1 fruit fly cellular context compared by ENCODE assay signal in the genomic region with DNA sequence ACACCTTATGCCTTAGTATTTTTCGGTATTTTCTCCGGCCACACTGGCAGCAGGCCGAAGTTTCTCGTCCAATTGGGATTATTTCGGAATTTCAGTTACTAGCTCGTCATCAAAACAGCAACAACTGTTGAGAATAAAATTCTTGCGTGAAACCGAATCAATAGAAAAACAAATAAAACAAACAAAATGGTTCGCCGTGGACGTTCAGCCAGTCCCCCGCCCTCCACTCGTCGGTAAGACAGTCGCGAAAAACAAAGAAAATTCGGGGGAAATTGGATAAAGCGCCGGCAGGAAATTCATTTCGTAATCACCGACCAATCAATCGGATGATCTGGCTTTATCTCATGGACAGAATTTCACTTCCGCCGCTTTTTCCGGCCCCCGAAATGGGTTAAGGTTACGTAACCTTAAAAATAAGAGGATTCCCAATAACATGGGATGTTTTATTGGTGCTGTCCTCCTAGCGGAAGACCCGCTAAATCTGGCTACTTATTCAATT.
TF ChIP-seq lines count a peak whose summit lies in the region.

A gene (plus strand): TSS at position 51 of the 499 bp plus-strand sequence.

TF ChIP-seq in whole organism, embryonic, 481 proteins besides CTCF, POLR2A, EP300 and RAD21 (continued from another document):
- TF ChIP-seq CG8944 (GFP tag; optimal IDR thresholded peaks at IDR 0.05; lab: Kevin White, UChicago): no peak
- peak; percentile 31 for TF ChIP-seq hbn (GFP tag; IDR thresholded peaks at IDR 0.05; lab: Robert Waterston, UW; ENCODE audit: partially characterized antibody)
- no peak for TF ChIP-seq Poxn (GFP tag; IDR thresholded peaks at IDR 0.05; lab: Robert Waterston, UW)
- no peak for TF ChIP-seq unc-4 (GFP tag; IDR thresholded peaks at IDR 0.05; lab: Robert Waterston, UW; ENCODE audit: partially characterized antibody)
- no peak for TF ChIP-seq CG4854 (GFP tag; optimal IDR thresholded peaks at IDR 0.05; lab: Kevin White, UChicago)
- TF ChIP-seq HLH4C (GFP tag; IDR thresholded peaks at IDR 0.05; lab: Robert Waterston, UW; ENCODE audit: partially characterized antibody): peak; percentile 7; the same call in 2 of the 3 replicates
- TF ChIP-seq Ets97D (GFP tag; optimal IDR thresholded peaks at IDR 0.05; lab: Kevin White, UChicago): peak; percentile 33
- peak; percentile 32; the same call in 1 of the 2 replicates for TF ChIP-seq amos (GFP tag; IDR thresholded peaks at IDR 0.05; lab: Robert Waterston, UW; ENCODE audit: partially characterized antibody)
- no peak for TF ChIP-seq ab (GFP tag; optimal IDR thresholded peaks at IDR 0.05; lab: Kevin White, UChicago)
- no peak for TF ChIP-seq CG11723 (GFP tag; optimal IDR thresholded peaks at IDR 0.05; lab: Kevin White, UChicago)
- TF ChIP-seq Opbp (GFP tag; IDR thresholded peaks at IDR 0.05; lab: Robert Waterston, UW; ENCODE audit: partially characterized antibody): peak; percentile 43; the same call in 2 of the 3 replicates
- peak; percentile 26 for TF ChIP-seq Nf-YC (tag; optimal IDR thresholded peaks at IDR 0.05; lab: Kevin White, UChicago)
- peak; percentile 5 for TF ChIP-seq CG2875 (GFP tag; optimal IDR thresholded peaks at IDR 0.05; lab: Kevin White, UChicago)
- peak; percentile 29; the same call in 1 of the 2 replicates for TF ChIP-seq Bgb (GFP tag; IDR thresholded peaks at IDR 0.05; lab: Robert Waterston, UW; ENCODE audit: partially characterized antibody)
- no peak for TF ChIP-seq Hsf (GFP tag; optimal IDR thresholded peaks at IDR 0.05; lab: Kevin White, UChicago)
- no peak for TF ChIP-seq CG7745 (tag; optimal IDR thresholded peaks at IDR 0.05; lab: Kevin White, UChicago)
- peak; percentile 15 for TF ChIP-seq sug (tag; optimal IDR thresholded peaks at IDR 0.05; lab: Kevin White, UChicago)
- peak; percentile 29 for TF ChIP-seq CG34376 (GFP tag; optimal IDR thresholded peaks at IDR 0.05; lab: Kevin White, UChicago)
- peak; percentile 75 for TF ChIP-seq YL-1 (GFP tag; optimal IDR thresholded peaks at IDR 0.05; lab: Kevin White, UChicago)
- peak; percentile 32 to 90 for TF ChIP-seq insv (GFP tag; optimal IDR thresholded peaks at IDR 0.05; lab: Kevin White, UChicago)
- TF ChIP-seq ranshi (GFP tag; IDR thresholded peaks at IDR 0.05; lab: Robert Waterston, UW): no peak
- TF ChIP-seq dimm (GFP tag; IDR thresholded peaks at IDR 0.05; lab: Robert Waterston, UW): no peak
- TF ChIP-seq CG6854 (GFP tag; optimal IDR thresholded peaks at IDR 0.05; lab: Kevin White, UChicago): peak; percentile 27
- TF ChIP-seq Bteb2 (GFP tag; optimal IDR thresholded peaks at IDR 0.05; lab: Kevin White, UChicago): no peak
- peak; percentile 12 for TF ChIP-seq ERR (GFP tag; optimal IDR thresholded peaks at IDR 0.05; lab: Kevin White, UChicago)
- no peak for TF ChIP-seq HmgZ (tag; optimal IDR thresholded peaks at IDR 0.05; lab: Kevin White, UChicago)
- no peak for TF ChIP-seq wdn (GFP tag; IDR thresholded peaks at IDR 0.05; lab: Robert Waterston, UW)
- TF ChIP-seq Sry-β (GFP tag; optimal IDR thresholded peaks at IDR 0.05; lab: Kevin White, UChicago): peak; percentile 87
- TF ChIP-seq her (GFP tag; optimal IDR thresholded peaks at IDR 0.05; lab: Kevin White, UChicago): peak; percentile 13
- no peak for TF ChIP-seq hb (GFP tag; IDR thresholded peaks at IDR 0.05; lab: Robert Waterston, UW; ENCODE audit: partially characterized antibody)
- TF ChIP-seq BEAF-32 (GFP tag; optimal IDR thresholded peaks at IDR 0.05; lab: Kevin White, UChicago): no peak
- no peak for TF ChIP-seq CG10209 (GFP tag; optimal IDR thresholded peaks at IDR 0.05; lab: Kevin White, UChicago)
- TF ChIP-seq CG11456 (GFP tag; IDR thresholded peaks at IDR 0.05; lab: Robert Waterston, UW): no peak
- peak; percentile 44 for TF ChIP-seq CG13296 (GFP tag; optimal IDR thresholded peaks at IDR 0.05; lab: Kevin White, UChicago)
- TF ChIP-seq row (GFP tag; IDR thresholded peaks at IDR 0.05; lab: Robert Waterston, UW): 0 out of 3 replicates have a peak, but pooled peaks have one; percentile 5
- peak; percentile 44 for TF ChIP-seq pzg (GFP tag; optimal IDR thresholded peaks at IDR 0.05; lab: Kevin White, UChicago)
- TF ChIP-seq CG12299 (tag; optimal IDR thresholded peaks at IDR 0.05; lab: Kevin White, UChicago): peak; percentile 22
- no peak for TF ChIP-seq Neu2 (GFP tag; optimal IDR thresholded peaks at IDR 0.05; lab: Kevin White, UChicago; ENCODE audit: borderline replicate concordance)
- 0 out of 3 replicates have a peak, but pooled peaks have one; percentile 8 for TF ChIP-seq Doc3 (GFP tag; IDR thresholded peaks at IDR 0.05; lab: Robert Waterston, UW; ENCODE audit: partially characterized antibody)
- TF ChIP-seq Aef1 (GFP tag; IDR thresholded peaks at IDR 0.05; lab: Robert Waterston, UW): no peak
- TF ChIP-seq Adf1 (GFP tag; IDR thresholded peaks at IDR 0.05; lab: Robert Waterston, UW): no peak
- no peak for TF ChIP-seq Gug (GFP tag; IDR thresholded peaks at IDR 0.05; lab: Robert Waterston, UW)
- peak; percentile 55; the same call in 2 of the 3 replicates for TF ChIP-seq CG34422 (GFP tag; IDR thresholded peaks at IDR 0.05; lab: Robert Waterston, UW)
- peak; percentile 82 for TF ChIP-seq bigmax (GFP tag; optimal IDR thresholded peaks at IDR 0.05; lab: Kevin White, UChicago)
- TF ChIP-seq Awh (GFP tag; IDR thresholded peaks at IDR 0.05; lab: Robert Waterston, UW): no peak
- TF ChIP-seq CG10366 (GFP tag; IDR thresholded peaks at IDR 0.05; lab: Robert Waterston, UW): no peak
- peak; percentile 28 for TF ChIP-seq HHEX (GFP tag; optimal IDR thresholded peaks at IDR 0.05; lab: Kevin White, UChicago)
